Fruit fly (Drosophila melanogaster) whole organism, pupa: ENCODE results near the gene betaCOP.

Source experiments
- CG10348 ChIP-seq: fragments of 200-800 bp; sonication (Bioruptor generic); IDR thresholded peaks from 2 replicates; pipeline ENCODE4 v1.3.6; 2022; ENCODE audit warnings: missing biosample characterization, missing genetic modification characterization
- CG13204 ChIP-seq: fragments of 200-800 bp; sonication (Bioruptor generic); optimal IDR thresholded peaks from 2 replicates; lab custom pipeline; 2018; ENCODE audit warnings: missing biosample characterization, mild to moderate bottlenecking, missing genetic modification characterization, moderate library complexity
- CG34367 ChIP-seq: fragments of 200-800 bp; sonication (Bioruptor generic); optimal IDR thresholded peaks from 2 replicates; lab custom pipeline; 2018; ENCODE audit warnings: missing biosample characterization, mild to moderate bottlenecking, missing genetic modification characterization
- EcR ChIP-seq: fragments of 200-800 bp; sonication (Bioruptor generic); optimal IDR thresholded peaks from 3 replicates; lab custom pipeline; 2019; ENCODE audit warnings: missing biosample characterization, missing genetic modification characterization, mild to moderate bottlenecking, moderate library complexity, missing genetic modification reagents
- rn ChIP-seq: fragments of 200-800 bp; sonication (Bioruptor generic); IDR thresholded peaks from 2 replicates; pipeline ENCODE4 v1.3.6; 2022; ENCODE audit warnings: missing biosample characterization, missing genetic modification characterization

DNA sequence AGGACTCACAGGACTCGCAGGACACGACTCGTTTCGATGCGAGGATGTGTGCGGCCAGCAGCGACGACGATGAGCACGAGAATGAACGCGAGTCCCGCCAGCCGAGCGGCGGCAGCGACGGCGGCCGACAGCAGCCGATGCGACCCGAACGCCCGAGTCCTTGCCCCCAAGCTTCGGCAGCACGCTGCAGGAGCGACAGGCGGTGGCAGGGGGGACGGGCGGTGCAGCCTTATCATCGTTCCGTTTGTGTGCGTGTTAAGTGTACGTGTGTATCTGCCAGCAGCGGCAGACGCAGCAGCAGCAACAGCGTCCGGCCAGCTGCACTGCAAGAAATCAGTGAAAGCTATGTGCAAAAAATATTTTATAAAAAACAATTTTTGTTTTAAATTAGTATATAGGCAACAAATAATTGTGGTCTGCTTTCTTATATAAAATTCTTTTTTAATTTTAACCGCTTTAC is 28.9 kb downstream of the betaCOP start, which contains the start of gene kairos:
- no peak for TF ChIP-seq CG10348 (GFP tag; lab: Robert Waterston, UW)
- peak; percentile 75 for TF ChIP-seq CG13204 (GFP tag; lab: Kevin White, UChicago)
- TF ChIP-seq rn (GFP tag; lab: Robert Waterston, UW) = no peak
- TF ChIP-seq CG34367 = no peak
- no peak for TF ChIP-seq EcR (GFP tag; lab: Kevin White, UChicago)
